Worm (Caenorhabditis elegans) whole organism, L4/young adult: Measurements from ENCODE around the gene Y16E11A.4.
"Not testable (repeated sequence)": the region's sequence is repeated elsewhere in the genome, so short reads cannot be mapped to it uniquely, and the experiment has no call there.

Source experiments
- W03F9.2 ChIP-seq: fragments of 150-350 bp; optimal IDR thresholded peaks from 2 replicates; lab custom pipeline; 2014; ENCODE audit warnings: missing biosample characterization, missing genetic modification characterization
- dao-5 ChIP-seq: sonication (generic microtip); optimal IDR thresholded peaks from 2 replicates; lab custom pipeline; 2016; ENCODE audit warnings: missing genotype, missing genetic modification characterization, moderate library complexity, missing compliant biosample characterization
- him-1 ChIP-seq: sonication (generic microtip); optimal IDR thresholded peaks from 2 replicates; lab custom pipeline; 2016; ENCODE audit warnings: missing genotype, missing genetic modification reagents, missing genetic modification characterization, missing compliant biosample characterization

Y16E11A.4 gene

ce11 chrII:1986979-1987378, at the start of gene Y16E11A.4:
TSS of gene Y16E11A.4 (plus strand) at chrII:1987279.
- TF ChIP-seq dao-5 (tag; lab: Kevin White, UChicago) (no peak), W03F9.2 (tag; lab: Kevin White, UChicago) (no peak), him-1 (tag; lab: Kevin White, UChicago) (no peak)

ce11 chrII:1939652-1940051, 47.4 kb upstream of the Y16E11A.4 start, which contains the start of gene ZK250.13:
TSS of gene ZK250.13 (minus strand) at chrII:1939752.
- TF ChIP-seq dao-5 (tag; lab: Kevin White, UChicago): no peak
- TF ChIP-seq W03F9.2 (tag; lab: Kevin White, UChicago): no peak
- no peak for TF ChIP-seq him-1 (tag; lab: Kevin White, UChicago)

ce11 chrII:1945093-1945492, 42.0 kb upstream of the Y16E11A.4 start, which contains the start of gene ZK250.14:
TSS of gene ZK250.14 (minus strand) at chrII:1945193.
- no peak for TF ChIP-seq W03F9.2 (tag; lab: Kevin White, UChicago)
- TF ChIP-seq dao-5 (tag; lab: Kevin White, UChicago): no peak
- no peak for TF ChIP-seq him-1 (tag; lab: Kevin White, UChicago)

- TF ChIP-seq dao-5 (tag; lab: Kevin White, UChicago) (no peak), W03F9.2 (tag; lab: Kevin White, UChicago) (no peak), him-1 (tag; lab: Kevin White, UChicago) (no peak)
These were observed 40.7 kb upstream of the Y16E11A.4 start, which contains the start of gene math-48 for ce11 chrII:1946427-1946826. TSS of gene math-48 (minus strand) at chrII:1946527.

- TF ChIP-seq W03F9.2, him-1, dao-5 (tag; lab: Kevin White, UChicago): not testable (repeated sequence)
These were observed 38.7 kb upstream of the Y16E11A.4 start, which contains the start of gene ZK250.2 for ce11 chrII:1948393-1948792. TSS of gene ZK250.2 (plus strand) at chrII:1948693.

- TF ChIP-seq W03F9.2 (tag; lab: Kevin White, UChicago) (no peak), dao-5 (tag; lab: Kevin White, UChicago) (no peak), him-1 (tag; lab: Kevin White, UChicago) (no peak)
These were observed 38.0 kb upstream of the Y16E11A.4 start for ce11 chrII:1949119-1949518.

ce11 chrII:1955568-1955967, 31.5 kb upstream of the Y16E11A.4 start, which contains the start of gene math-49:
TSS of gene math-49 (minus strand) at chrII:1955668.
- not testable (repeated sequence) for TF ChIP-seq him-1, W03F9.2, dao-5 (tag; lab: Kevin White, UChicago)

- TF ChIP-seq dao-5 (tag; lab: Kevin White, UChicago): no peak
These were observed 1.9 kb downstream of the Y16E11A.4 start, which contains the start of gene math-44 for ce11 chrII:1989010-1989409. TSS of gene math-44 (plus strand) at chrII:1989310.

- TF ChIP-seq W03F9.2 (tag; lab: Kevin White, UChicago) (no peak), dao-5 (tag; lab: Kevin White, UChicago) (no peak), him-1 (tag; lab: Kevin White, UChicago) (no peak)
These were observed 6.7 kb downstream of the Y16E11A.4 start, which contains the start of gene math-21 for ce11 chrII:1993738-1994137. TSS of gene math-21 (plus strand) at chrII:1994038.

ce11 chrII:1995744-1996143, 8.7 kb downstream of the Y16E11A.4 start:
- TF ChIP-seq dao-5 (tag; lab: Kevin White, UChicago) (no peak), W03F9.2 (tag; lab: Kevin White, UChicago) (no peak), him-1 (tag; lab: Kevin White, UChicago) (no peak)

ce11 chrII:1996237-1996636, 9.2 kb downstream of the Y16E11A.4 start, which contains the start of gene math-20:
TSS of gene math-20 (plus strand) at chrII:1996537.
- TF ChIP-seq him-1 (tag; lab: Kevin White, UChicago): no peak
- no peak for TF ChIP-seq W03F9.2 (tag; lab: Kevin White, UChicago)
- TF ChIP-seq dao-5 (tag; lab: Kevin White, UChicago): no peak

ce11 chrII:1998561-1998960, 11.5 kb downstream of the Y16E11A.4 start, which contains the start of gene math-19:
TSS of gene math-19 (plus strand) at chrII:1998861.
- TF ChIP-seq him-1, dao-5, W03F9.2 (tag; lab: Kevin White, UChicago): not testable (repeated sequence)

ce11 chrII:2000720-2001119, 13.6 kb downstream of the Y16E11A.4 start, which contains the start of gene ceh-84:
TSS of gene ceh-84 (minus strand) at chrII:2000820.
- TF ChIP-seq dao-5, W03F9.2, him-1 (tag; lab: Kevin White, UChicago): not testable (repeated sequence)

- TF ChIP-seq dao-5 (tag; lab: Kevin White, UChicago): no peak
- TF ChIP-seq him-1 (tag; lab: Kevin White, UChicago): no peak
- TF ChIP-seq W03F9.2 (tag; lab: Kevin White, UChicago): no peak
These were observed 24.1 kb downstream of the Y16E11A.4 start for ce11 chrII:2011179-2011578.
